Fruit fly (Drosophila melanogaster): ENCODE measurements around the gene CG11693.

dm6 chr3R:8292034-8292433 is 18.5 kb downstream of the CG11693 start, which contains the start of gene CG31463:
- no peak for TF ChIP-seq psq (optimal IDR thresholded peaks at IDR 0.05)
- TF ChIP-seq ttk (optimal IDR thresholded peaks at IDR 0.05) = no peak

Measured in Kc167 (cell line).